Worm (Caenorhabditis elegans) whole organism, L4 larva: ENCODE results near the gene tbc-14.

Experiments used
- T20F7.1 ChIP-seq: fragments of 200-800 bp; sonication (Bioruptor generic); optimal IDR thresholded peaks from 2 replicates; lab custom pipeline; 2018; ENCODE audit warnings: mild to moderate bottlenecking, missing genetic modification characterization, missing compliant biosample characterization
- ama-1 ChIP-seq: fragments of 150-350 bp; optimal IDR thresholded peaks from 2 replicates; lab custom pipeline; 2014; ENCODE audit warnings: inconsistent platforms, mixed read lengths
- cey-2 ChIP-seq: sonication (generic microtip); optimal IDR thresholded peaks from 3 replicates; lab custom pipeline; 2017; ENCODE audit warnings: missing genetic modification characterization, mild to moderate bottlenecking, missing compliant biosample characterization, antibody characterized with exemption, borderline replicate concordance; ENCODE audit not compliant: insufficient read depth
- snpc-1.2 ChIP-seq: fragments of 200-800 bp; sonication (Bioruptor generic); IDR thresholded peaks from 2 replicates; pipeline ENCODE4 v1.3.6; 2022; ENCODE audit warnings: missing genetic modification reagents, missing genetic modification characterization, missing compliant biosample characterization
- unc-39 ChIP-seq: sonication (generic microtip); optimal IDR thresholded peaks from 2 replicates; lab custom pipeline; 2017; ENCODE audit warnings: missing biosample characterization, missing genetic modification characterization

DNA sequence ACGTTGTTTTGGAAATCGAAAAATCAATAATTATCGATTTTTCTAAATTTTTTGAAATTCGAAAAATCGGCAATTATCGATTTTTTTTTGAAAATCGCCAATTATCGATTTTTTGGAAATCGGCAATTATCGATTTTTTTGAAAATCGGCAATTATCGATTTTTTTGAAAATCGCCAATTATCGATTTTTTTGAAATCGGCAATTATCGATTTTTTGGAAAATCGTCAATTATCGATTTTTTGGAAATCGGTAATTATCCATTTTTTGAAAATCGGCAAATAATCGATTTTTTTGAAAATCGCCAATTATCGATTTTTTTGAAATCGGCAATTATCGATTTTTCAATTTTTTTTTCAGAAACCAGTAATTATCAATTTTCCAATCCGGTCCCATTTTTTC, 33.3 kb downstream of the tbc-14 start:
- no peak for TF ChIP-seq cey-2 (tag; lab: Kevin White, UChicago)
- TF ChIP-seq snpc-1.2 (GFP tag; lab: Robert Waterston, UW): no peak
- no peak for TF ChIP-seq unc-39 (tag; lab: Kevin White, UChicago)
- no peak for TF ChIP-seq ama-1
- TF ChIP-seq T20F7.1: no peak
